Worm (Caenorhabditis elegans) whole organism, young adult: Measurements from ENCODE around the gene F18A12.2.

Experiments used
- B0019.2 ChIP-seq: fragments of 200-800 bp; sonication (Bioruptor generic); conservative IDR thresholded peaks from 2 replicates; pipeline ENCODE4 v1.3.6; 2022; ENCODE audit warnings: missing genetic modification reagents, missing genetic modification characterization, missing compliant biosample characterization
- B0336.3 ChIP-seq: fragments of 200-800 bp; sonication (Bioruptor generic); IDR thresholded peaks from 2 replicates; pipeline ENCODE4 v1.3.6; 2022; ENCODE audit warnings: missing genetic modification characterization, missing compliant biosample characterization
- C17E4.6 ChIP-seq: fragments of 200-800 bp; sonication (Bioruptor generic); IDR thresholded peaks from 2 replicates; pipeline ENCODE4 v1.3.6; 2022; ENCODE audit warnings: missing genetic modification reagents, missing genetic modification characterization, missing compliant biosample characterization
- D2030.7 ChIP-seq: fragments of 200-800 bp; sonication (Bioruptor generic); IDR thresholded peaks from 2 replicates; pipeline ENCODE4 v1.3.6; 2022; ENCODE audit warnings: missing genetic modification reagents, missing genetic modification characterization, missing compliant biosample characterization
- F33H1.4 ChIP-seq: fragments of 200-800 bp; sonication (Bioruptor generic); IDR thresholded peaks from 2 replicates; pipeline ENCODE4 v1.3.6; 2022; ENCODE audit warnings: missing genetic modification reagents, missing genetic modification characterization, missing compliant biosample characterization
- F49E8.2 ChIP-seq: sonication (generic microtip); optimal IDR thresholded peaks from 3 replicates; lab custom pipeline; 2017; ENCODE audit warnings: missing genetic modification characterization, mild to moderate bottlenecking, missing compliant biosample characterization, antibody characterized with exemption, moderate library complexity; ENCODE audit not compliant: insufficient read depth
- F57A8.1 ChIP-seq: fragments of 200-800 bp; sonication (Bioruptor generic); optimal IDR thresholded peaks from 2 replicates; lab custom pipeline; 2018; ENCODE audit warnings: mild to moderate bottlenecking, missing genetic modification characterization, moderate library complexity, missing compliant biosample characterization
- K11D2.4 ChIP-seq: fragments of 200-800 bp; sonication (Bioruptor generic); IDR thresholded peaks from 2 replicates; pipeline ENCODE4 v1.3.6; 2022; ENCODE audit warnings: missing genetic modification reagents, missing genetic modification characterization, missing compliant biosample characterization
- Y53F4B.3 ChIP-seq: fragments of 200-800 bp; sonication (Bioruptor generic); IDR thresholded peaks from 2 replicates; pipeline ENCODE4 v1.3.6; 2022; ENCODE audit warnings: missing genetic modification reagents, missing genetic modification characterization, missing compliant biosample characterization
- aptf-2 ChIP-seq: fragments of 200-800 bp; sonication (Bioruptor generic); conservative IDR thresholded peaks from 2 replicates; pipeline ENCODE4 v1.3.6; 2022; ENCODE audit warnings: missing genetic modification reagents, missing genetic modification characterization, missing compliant biosample characterization
- athp-1 ChIP-seq: sonication (generic microtip); optimal IDR thresholded peaks from 2 replicates; lab custom pipeline; 2017; ENCODE audit warnings: mild to moderate bottlenecking, missing genetic modification characterization, missing compliant biosample characterization
- bed-2 ChIP-seq: fragments of 200-800 bp; sonication (Bioruptor generic); IDR thresholded peaks from 2 replicates; pipeline ENCODE4 v1.3.6; 2022; ENCODE audit warnings: missing genetic modification reagents, missing genetic modification characterization, missing compliant biosample characterization
- cebp-2 ChIP-seq: fragments of 200-800 bp; sonication (Bioruptor generic); IDR thresholded peaks from 2 replicates; pipeline ENCODE4 v1.3.6; 2022; ENCODE audit warnings: missing genetic modification characterization, missing compliant biosample characterization
- ceh-100 ChIP-seq: fragments of 200-800 bp; sonication (Bioruptor generic); IDR thresholded peaks from 2 replicates; pipeline ENCODE4 v1.3.6; 2022; ENCODE audit warnings: missing genetic modification reagents, missing genetic modification characterization, missing compliant biosample characterization
- ceh-40 ChIP-seq: fragments of 200-800 bp; sonication (Bioruptor generic); IDR thresholded peaks from 2 replicates; pipeline ENCODE4 v1.3.6; 2022; ENCODE audit warnings: missing genetic modification characterization, missing compliant biosample characterization
- chd-7 ChIP-seq: sonication (generic microtip); optimal IDR thresholded peaks from 2 replicates; lab custom pipeline; 2016; ENCODE audit warnings: mild to moderate bottlenecking, missing genetic modification characterization, moderate library complexity, missing compliant biosample characterization
- dox-1 ChIP-seq: fragments of 200-800 bp; sonication (Bioruptor generic); IDR thresholded peaks from 2 replicates; pipeline ENCODE4 v1.3.6; 2022; ENCODE audit warnings: missing genetic modification reagents, missing genetic modification characterization, missing compliant biosample characterization
- egl-18 ChIP-seq: fragments of 200-800 bp; sonication (Bioruptor generic); IDR thresholded peaks from 2 replicates; pipeline ENCODE4 v1.3.6; 2022; ENCODE audit warnings: missing genetic modification reagents, missing genetic modification characterization, missing compliant biosample characterization
- fkh-3 ChIP-seq: sonication (generic microtip); optimal IDR thresholded peaks from 2 replicates; lab custom pipeline; 2016; ENCODE audit warnings: mild to moderate bottlenecking, missing genetic modification characterization, missing compliant biosample characterization
- hlh-12 ChIP-seq: sonication (generic microtip); optimal IDR thresholded peaks from 2 replicates; lab custom pipeline; 2016; ENCODE audit warnings: missing genetic modification characterization, missing compliant biosample characterization
- hmg-20 ChIP-seq: fragments of 200-800 bp; sonication (Bioruptor generic); IDR thresholded peaks from 2 replicates; pipeline ENCODE4 v1.3.6; 2022; ENCODE audit warnings: missing genetic modification reagents, missing genetic modification characterization, missing compliant biosample characterization
- hsf-1 ChIP-seq: fragments of 200-800 bp; sonication (Bioruptor generic); IDR thresholded peaks from 2 replicates; pipeline ENCODE4 v1.3.6; 2022; ENCODE audit warnings: missing genetic modification reagents, missing genetic modification characterization, missing compliant biosample characterization
- let-607 ChIP-seq, 2 experiments: fragments of 200-800 bp in 1 of 2; sonication (Bioruptor generic) in 1 of 2; sonication (generic microtip) in 1 of 2; optimal IDR thresholded peaks; 2 replicates each; lab custom pipeline; 2016 to 2018; ENCODE audit warnings: mild to moderate bottlenecking in 2 of 2, missing compliant biosample characterization in 2 of 2, missing genetic modification characterization in 2 of 2, moderate library complexity in 2 of 2, missing genotype in 1 of 2
- lin-35 ChIP-seq, 3 experiments: fragments of 150-350 bp in 2 of 3; sonication (generic microtip) in 1 of 3; optimal IDR thresholded peaks; 2 replicates each; lab custom pipeline; 2014 to 2018; ENCODE audit warnings: missing biosample characterization in 3 of 3, missing genetic modification characterization in 3 of 3, missing genetic modification reagents in 3 of 3
- lsl-1 ChIP-seq: fragments of 200-800 bp; sonication (Bioruptor generic); optimal IDR thresholded peaks from 2 replicates; lab custom pipeline; 2018; ENCODE audit warnings: mild to moderate bottlenecking, missing genetic modification characterization, moderate library complexity, missing compliant biosample characterization
- madf-3 ChIP-seq: fragments of 200-800 bp; sonication (Bioruptor generic); IDR thresholded peaks from 2 replicates; pipeline ENCODE4 v1.3.6; 2022; ENCODE audit warnings: missing genetic modification reagents, missing genetic modification characterization, missing compliant biosample characterization
- madf-6 ChIP-seq: fragments of 200-800 bp; sonication (Bioruptor generic); IDR thresholded peaks from 2 replicates; pipeline ENCODE4 v1.3.6; 2022; ENCODE audit warnings: missing genetic modification reagents, missing genetic modification characterization, missing compliant biosample characterization
- mxl-1 ChIP-seq: sonication (generic microtip); optimal IDR thresholded peaks from 2 replicates; lab custom pipeline; 2016; ENCODE audit warnings: missing genetic modification characterization, missing compliant biosample characterization
- nfya-1 ChIP-seq: sonication (generic microtip); optimal IDR thresholded peaks from 2 replicates; lab custom pipeline; 2017; ENCODE audit warnings: antibody characterized with exemption, missing compliant biosample characterization, missing genetic modification characterization, borderline replicate concordance; ENCODE audit not compliant: insufficient read depth
- nfyb-1 ChIP-seq: fragments of 200-800 bp; sonication (Bioruptor generic); IDR thresholded peaks from 2 replicates; pipeline ENCODE4 v1.3.6; 2022; ENCODE audit warnings: missing genetic modification reagents, missing genetic modification characterization, missing compliant biosample characterization
- nhr-120 ChIP-seq: fragments of 200-800 bp; sonication (Bioruptor generic); IDR thresholded peaks from 2 replicates; pipeline ENCODE4 v1.3.6; 2022; ENCODE audit warnings: missing genetic modification characterization, missing compliant biosample characterization
- nhr-27 ChIP-seq: fragments of 200-800 bp; sonication (Bioruptor generic); optimal IDR thresholded peaks from 2 replicates; lab custom pipeline; 2018; ENCODE audit warnings: mild to moderate bottlenecking, missing genetic modification characterization, moderate library complexity, missing compliant biosample characterization
- pbrm-1 ChIP-seq: fragments of 200-800 bp; sonication (Bioruptor generic); IDR thresholded peaks from 2 replicates; pipeline ENCODE4 v1.3.6; 2022; ENCODE audit warnings: missing genetic modification reagents, missing genetic modification characterization, missing compliant biosample characterization
- pha-4 ChIP-seq: fragments of 150-350 bp; sonication (generic microtip); optimal IDR thresholded peaks from 2 replicates; lab custom pipeline; 2014; ENCODE audit warnings: missing biosample characterization, missing genetic modification reagents, missing genetic modification characterization
- rcor-1 ChIP-seq: fragments of 200-800 bp; sonication (Bioruptor generic); IDR thresholded peaks from 2 replicates; pipeline ENCODE4 v1.3.6; 2022; ENCODE audit warnings: missing genetic modification reagents, missing genetic modification characterization, missing compliant biosample characterization
- rpc-1 ChIP-seq, 2 experiments: fragments of 150-350 bp in 1 of 2; sonication (generic microtip) in 1 of 2; optimal IDR thresholded peaks; 2 replicates each; lab custom pipeline; 2014 to 2018; ENCODE audit warnings: missing biosample characterization in 1 of 2, missing genetic modification characterization in 1 of 2, missing genetic modification reagents in 1 of 2, missing genotype in 1 of 2
- unc-62 ChIP-seq: fragments of 150-350 bp; optimal IDR thresholded peaks from 2 replicates; lab custom pipeline; 2014; ENCODE audit warnings: missing biosample characterization, missing genetic modification reagents, missing genetic modification characterization
- xnd-1 ChIP-seq: sonication (generic microtip); optimal IDR thresholded peaks from 2 replicates; lab custom pipeline; 2016; ENCODE audit warnings: missing genotype, missing genetic modification reagents, missing genetic modification characterization, missing compliant biosample characterization
- ztf-18 ChIP-seq: sonication (generic microtip); optimal IDR thresholded peaks from 2 replicates; lab custom pipeline; 2016; ENCODE audit warnings: missing genotype, mild to moderate bottlenecking, missing genetic modification characterization, missing compliant biosample characterization
- ztf-22 ChIP-seq: fragments of 200-800 bp; sonication (Bioruptor generic); optimal IDR thresholded peaks from 2 replicates; lab custom pipeline; 2018; ENCODE audit warnings: mild to moderate bottlenecking, missing genetic modification characterization, moderate library complexity, missing compliant biosample characterization

Gene F18A12.2

ce11 chrII:3452421-3452820 is 37.8 kb downstream of the F18A12.2 start, which contains the start of gene C16C8.12:
TSS of gene C16C8.12 (plus strand) at chrII:3452721.
- TF ChIP-seq lsl-1 (GFP tag; lab: Kevin White, UChicago): peak; percentile 72
- TF ChIP-seq ceh-40 (GFP tag; lab: Robert Waterston, UW): no peak
- peak; percentile 18; the same call in 1 of the 2 replicates for TF ChIP-seq D2030.7 (GFP tag; lab: Robert Waterston, UW)

ce11 chrII:3453521-3453920 is 38.9 kb downstream of the F18A12.2 start, which contains the start of gene C16C8.11:
TSS of gene C16C8.11 (plus strand) at chrII:3453708.
- TF ChIP-seq madf-3 (GFP tag; lab: Robert Waterston, UW) (no peak), athp-1 (tag; lab: Kevin White, UChicago) (peak; percentile 20), ztf-22 (no peak), B0336.3 (GFP tag; lab: Robert Waterston, UW) (no peak), xnd-1 (tag; lab: Kevin White, UChicago) (peak; percentile 7), hmg-20 (GFP tag; lab: Robert Waterston, UW) (no peak), lsl-1 (GFP tag; lab: Kevin White, UChicago) (peak; percentile 80), chd-7 (tag; lab: Kevin White, UChicago) (no peak), hlh-12 (tag; lab: Kevin White, UChicago) (no peak), F33H1.4 (GFP tag; lab: Robert Waterston, UW) (0 out of 2 replicates have a peak, but pooled peaks have one; percentile 25), nhr-120 (GFP tag; lab: Robert Waterston, UW) (no peak), C17E4.6 (GFP tag; lab: Robert Waterston, UW) (no peak), hsf-1 (GFP tag; lab: Robert Waterston, UW) (no peak), madf-6 (GFP tag; lab: Robert Waterston, UW) (peak; percentile 51; the same call in 1 of the 2 replicates), F57A8.1 (no peak), bed-2 (GFP tag; lab: Robert Waterston, UW) (no peak), fkh-3 (tag; lab: Kevin White, UChicago) (no peak)
- TF ChIP-seq, all 124 proteins: peak for 5

ce11 chrII:3458209-3458608 is 43.5 kb downstream of the F18A12.2 start, which contains the start of the genes C16C8.26 and C16C8.19:
TSS of gene C16C8.26 (minus strand) at chrII:3458309.
TSS of gene C16C8.19 (plus strand) at chrII:3458487.
- TF ChIP-seq rpc-1 (optimal IDR thresholded peaks at IDR 0.05; lab: Kevin White, UChicago) (no peak), rpc-1 (tag; optimal IDR thresholded peaks at IDR 0.05; lab: Kevin White, UChicago) (no peak), egl-18 (no peak), cebp-2 (GFP tag; lab: Robert Waterston, UW) (no peak), lsl-1 (GFP tag; lab: Kevin White, UChicago) (no peak), nfya-1 (tag; lab: Kevin White, UChicago) (no peak), F49E8.2 (no peak), pha-4 (tag; lab: Kevin White, UChicago) (no peak), C17E4.6 (GFP tag; lab: Robert Waterston, UW) (no peak)

ce11 chrII:3459199-3459598 is 44.5 kb downstream of the F18A12.2 start:
- TF ChIP-seq B0019.2 (no peak), ztf-18 (tag; lab: Kevin White, UChicago) (no peak), mxl-1 (no peak), K11D2.4 (GFP tag; lab: Robert Waterston, UW) (no peak), pbrm-1 (GFP tag; lab: Robert Waterston, UW) (no peak), F49E8.2 (no peak), rcor-1 (GFP tag; lab: Robert Waterston, UW) (no peak), dox-1 (GFP tag; lab: Robert Waterston, UW) (no peak), let-607 (tag; optimal IDR thresholded peaks at IDR 0.05; lab: Kevin White, UChicago) (no peak), aptf-2 (GFP tag; lab: Robert Waterston, UW) (no peak), nfyb-1 (GFP tag; lab: Robert Waterston, UW) (no peak), unc-62 (GFP tag; lab: Kevin White, UChicago) (no peak), nfya-1 (tag; lab: Kevin White, UChicago) (no peak), nhr-27 (tag; lab: Kevin White, UChicago) (no peak), ceh-100 (GFP tag; lab: Robert Waterston, UW) (no peak), Y53F4B.3 (GFP tag; lab: Robert Waterston, UW) (no peak), chd-7 (tag; lab: Kevin White, UChicago) (no peak), lin-35 (GFP tag; optimal IDR thresholded peaks at IDR 0.05; lab: Kevin White, UChicago) (no peak)
